Fruit fly (Drosophila melanogaster) whole organism, embryonic: ENCODE results near the gene Vlet.

Source experiments
- Ada2b ChIP-seq: fragments of 200-800 bp; sonication (Bioruptor generic); IDR thresholded peaks from 2 replicates; pipeline ENCODE4 v1.3.6; 2022; ENCODE audit warnings: missing biosample characterization, missing genetic modification characterization
- B-H2 ChIP-seq: fragments of 200-800 bp; sonication (Bioruptor generic); optimal IDR thresholded peaks from 2 replicates; lab custom pipeline; 2018; ENCODE audit warnings: missing biosample characterization, mild to moderate bottlenecking, missing genetic modification characterization
- CG10267 ChIP-seq: fragments of 200-800 bp; sonication (Bioruptor generic); optimal IDR thresholded peaks from 2 replicates; lab custom pipeline; 2018; ENCODE audit warnings: missing biosample characterization, mild to moderate bottlenecking, missing genetic modification characterization, moderate library complexity
- CG10366 ChIP-seq: fragments of 200-800 bp; sonication (Bioruptor generic); IDR thresholded peaks from 2 replicates; pipeline ENCODE4 v1.3.6; 2022; ENCODE audit warnings: missing biosample characterization, missing genetic modification characterization
- CG10431 ChIP-seq: fragments of 200-800 bp; sonication (Bioruptor generic); optimal IDR thresholded peaks from 3 replicates; lab custom pipeline; 2018; ENCODE audit warnings: missing biosample characterization, mild to moderate bottlenecking, missing genetic modification characterization
- CG11695 ChIP-seq: fragments of 200-800 bp; sonication (Bioruptor generic); IDR thresholded peaks from 3 replicates; pipeline ENCODE4 v1.3.6; 2022; ENCODE audit warnings: missing biosample characterization, missing genetic modification characterization
- CG11723 ChIP-seq: fragments of 200-800 bp; sonication (Bioruptor generic); optimal IDR thresholded peaks from 2 replicates; lab custom pipeline; 2017; ENCODE audit warnings: missing biosample characterization, mild to moderate bottlenecking, missing genetic modification characterization
- CG13287 ChIP-seq: fragments of 200-800 bp; sonication (Bioruptor generic); IDR thresholded peaks from 2 replicates; pipeline ENCODE4 v1.3.6; 2022; ENCODE audit warnings: missing biosample characterization, missing genetic modification characterization; ENCODE audit not compliant: partially characterized antibody
- CG14860 ChIP-seq: fragments of 200-800 bp; sonication (Bioruptor generic); IDR thresholded peaks from 3 replicates; pipeline ENCODE4 v1.3.6; 2022; ENCODE audit warnings: missing biosample characterization, missing genetic modification characterization; ENCODE audit not compliant: partially characterized antibody
- CG17385 ChIP-seq: fragments of 200-800 bp; sonication (Bioruptor generic); optimal IDR thresholded peaks from 3 replicates; lab custom pipeline; 2018; ENCODE audit warnings: missing biosample characterization, mild to moderate bottlenecking, missing genetic modification characterization
- CG30403 ChIP-seq: fragments of 200-800 bp; sonication (Bioruptor generic); optimal IDR thresholded peaks from 3 replicates; lab custom pipeline; 2016; ENCODE audit warnings: missing biosample characterization, missing genetic modification characterization
- CG34224 ChIP-seq: fragments of 200-800 bp; sonication (Bioruptor generic); IDR thresholded peaks from 3 replicates; pipeline ENCODE4 v1.3.6; 2022; ENCODE audit warnings: missing biosample characterization, missing genetic modification characterization; ENCODE audit not compliant: partially characterized antibody
- CG42726 ChIP-seq: fragments of 200-800 bp; sonication (Bioruptor generic); IDR thresholded peaks from 2 replicates; pipeline ENCODE4 v1.3.6; 2022; ENCODE audit warnings: missing biosample characterization, missing genetic modification characterization; ENCODE audit not compliant: partially characterized antibody
- CG6791 ChIP-seq: fragments of 200-800 bp; sonication (Bioruptor generic); IDR thresholded peaks from 3 replicates; pipeline ENCODE4 v1.3.6; 2022; ENCODE audit warnings: missing biosample characterization, missing genetic modification characterization; ENCODE audit not compliant: partially characterized antibody
- CG6813 ChIP-seq: fragments of 200-800 bp; sonication (Bioruptor generic); optimal IDR thresholded peaks from 2 replicates; lab custom pipeline; 2017; ENCODE audit warnings: missing biosample characterization, missing genetic modification characterization, mild to moderate bottlenecking, moderate library complexity, missing genetic modification reagents
- CG7372 ChIP-seq: fragments of 200-800 bp; sonication (Bioruptor generic); IDR thresholded peaks from 2 replicates; pipeline ENCODE4 v1.3.6; 2022; ENCODE audit warnings: missing biosample characterization, missing genetic modification characterization
- CG7928 ChIP-seq: fragments of 200-800 bp; sonication (Bioruptor generic); optimal IDR thresholded peaks from 2 replicates; lab custom pipeline; 2017; ENCODE audit warnings: missing biosample characterization, mild to moderate bottlenecking, missing genetic modification characterization
- CG8290 ChIP-seq, 3 experiments: fragments of 200-800 bp; sonication (Bioruptor generic); optimal IDR thresholded peaks; 2 replicates each; lab custom pipeline; 2016 to 2019; ENCODE audit warnings: missing biosample characterization in 3 of 3, missing genetic modification characterization in 3 of 3, mild to moderate bottlenecking in 2 of 3, moderate library complexity in 1 of 3
- Fer1 ChIP-seq: fragments of 200-800 bp; sonication (Bioruptor generic); optimal IDR thresholded peaks from 2 replicates; lab custom pipeline; 2017; ENCODE audit warnings: missing biosample characterization, mild to moderate bottlenecking, missing genetic modification characterization
- Gug ChIP-seq: fragments of 200-800 bp; sonication (Bioruptor generic); IDR thresholded peaks from 4 replicates; pipeline ENCODE4 v1.3.6; 2022; ENCODE audit warnings: missing biosample characterization, missing genetic modification characterization
- MBD-R2 ChIP-seq: fragments of 200-800 bp; sonication (Bioruptor generic); IDR thresholded peaks from 2 replicates; pipeline ENCODE4 v1.3.6; 2022; ENCODE audit warnings: missing biosample characterization, missing genetic modification characterization
- Myb ChIP-seq: fragments of 200-800 bp; sonication (Bioruptor generic); optimal IDR thresholded peaks from 2 replicates; lab custom pipeline; 2016; ENCODE audit warnings: missing biosample characterization, missing genetic modification characterization
- NC2α ChIP-seq: fragments of 200-800 bp; sonication (Bioruptor generic); optimal IDR thresholded peaks from 2 replicates; lab custom pipeline; 2016; ENCODE audit warnings: missing biosample characterization, missing genetic modification characterization
- NC2β ChIP-seq: fragments of 200-800 bp; sonication (Bioruptor generic); optimal IDR thresholded peaks from 2 replicates; lab custom pipeline; 2016; ENCODE audit warnings: missing biosample characterization, missing genetic modification characterization
- Nf-YC ChIP-seq: fragments of 200-800 bp; optimal IDR thresholded peaks from 3 replicates; lab custom pipeline; 2019; ENCODE audit warnings: missing biosample characterization, mild to moderate bottlenecking, missing genetic modification characterization, moderate library complexity
- Side ChIP-seq: fragments of 200-800 bp; sonication (Bioruptor generic); optimal IDR thresholded peaks from 2 replicates; lab custom pipeline; 2016; ENCODE audit warnings: missing biosample characterization, missing genetic modification characterization
- Spps ChIP-seq: fragments of 200-800 bp; sonication (Bioruptor generic); optimal IDR thresholded peaks from 2 replicates; lab custom pipeline; 2018; ENCODE audit warnings: missing biosample characterization, mild to moderate bottlenecking, missing genetic modification characterization
- Sry-β ChIP-seq: fragments of 200-800 bp; sonication (Bioruptor generic); optimal IDR thresholded peaks from 2 replicates; lab custom pipeline; 2018; ENCODE audit warnings: missing biosample characterization, mild to moderate bottlenecking, missing genetic modification characterization, moderate library complexity
- ab ChIP-seq: fragments of 200-800 bp; sonication (Bioruptor generic); optimal IDR thresholded peaks from 2 replicates; lab custom pipeline; 2016; ENCODE audit warnings: missing biosample characterization, missing genetic modification characterization
- cad ChIP-seq: fragments of >200 bp; optimal IDR thresholded peaks from 2 replicates; lab custom pipeline; 2017; ENCODE audit warnings: missing biosample characterization, missing genetic modification characterization
- cwo ChIP-seq: fragments of 200-800 bp; sonication (Bioruptor generic); optimal IDR thresholded peaks from 3 replicates; lab custom pipeline; 2017; ENCODE audit warnings: missing biosample characterization, missing genetic modification characterization, mild to moderate bottlenecking, moderate library complexity, missing genetic modification reagents
- disco-r ChIP-seq: fragments of 200-800 bp; sonication (Bioruptor generic); optimal IDR thresholded peaks from 2 replicates; lab custom pipeline; 2016; ENCODE audit warnings: missing biosample characterization, missing genetic modification characterization
- ems ChIP-seq: fragments of 200-800 bp; sonication (Bioruptor generic); optimal IDR thresholded peaks from 3 replicates; lab custom pipeline; 2016; ENCODE audit warnings: missing biosample characterization, missing genetic modification characterization
- esg ChIP-seq: fragments of 200-800 bp; sonication (Bioruptor generic); conservative IDR thresholded peaks from 2 replicates; pipeline ENCODE4 v1.3.6; 2022; ENCODE audit warnings: missing biosample characterization, missing genetic modification characterization
- fru ChIP-seq: fragments of >200 bp; optimal IDR thresholded peaks from 2 replicates; lab custom pipeline; 2017
- inv ChIP-seq: fragments of 200-800 bp; sonication (Bioruptor generic); IDR thresholded peaks from 2 replicates; pipeline ENCODE4 v1.3.6; 2022; ENCODE audit warnings: missing biosample characterization, missing genetic modification characterization; ENCODE audit not compliant: partially characterized antibody
- kay ChIP-seq: fragments of 200-800 bp; sonication (Bioruptor generic); optimal IDR thresholded peaks from 2 replicates; lab custom pipeline; 2016; ENCODE audit warnings: missing biosample characterization, missing genetic modification characterization
- kni ChIP-seq: fragments of 200-800 bp; sonication (Bioruptor generic); optimal IDR thresholded peaks from 3 replicates; lab custom pipeline; 2017; ENCODE audit warnings: mild to moderate bottlenecking, missing biosample characterization, missing genetic modification reagents, missing genetic modification characterization
- lola ChIP-seq, 3 experiments: fragments of >200 bp in 2 of 3; fragments of 200-800 bp in 1 of 3; sonication (Bioruptor generic) in 1 of 3; optimal IDR thresholded peaks; 2 replicates each; lab custom pipeline; 2017 to 2019; ENCODE audit warnings: missing biosample characterization in 3 of 3, missing genetic modification characterization in 3 of 3, mild to moderate bottlenecking in 1 of 3, moderate library complexity in 1 of 3
- nerfin-1 ChIP-seq: fragments of 200-800 bp; sonication (Bioruptor generic); optimal IDR thresholded peaks from 3 replicates; lab custom pipeline; 2019; ENCODE audit warnings: missing biosample characterization, mild to moderate bottlenecking, missing genetic modification characterization, moderate library complexity
- prd ChIP-seq, 3 experiments: fragments of >200 bp in 2 of 3; fragments of 200-800 bp in 1 of 3; sonication (Bioruptor generic) in 1 of 3; optimal IDR thresholded peaks in 2 of 3; IDR thresholded peaks in 1 of 3; 2 replicates in 2 of 3; 3 replicates in 1 of 3; pipeline versions ENCODE4 v1.3.6 to Lab custom; 2017 to 2022; ENCODE audit warnings: missing biosample characterization in 1 of 3, missing genetic modification characterization in 1 of 3
- row ChIP-seq: fragments of 200-800 bp; sonication (Bioruptor generic); IDR thresholded peaks from 3 replicates; pipeline ENCODE4 v1.3.6; 2022; ENCODE audit warnings: missing biosample characterization, missing genetic modification characterization
- slbo ChIP-seq: fragments of 200-800 bp; sonication (Bioruptor generic); IDR thresholded peaks from 2 replicates; pipeline ENCODE4 v1.3.6; 2022; ENCODE audit warnings: missing biosample characterization, missing genetic modification characterization
- tup ChIP-seq: fragments of 200-800 bp; sonication (Bioruptor generic); optimal IDR thresholded peaks from 2 replicates; lab custom pipeline; 2016; ENCODE audit warnings: missing biosample characterization, mild to moderate bottlenecking, missing genetic modification characterization, moderate library complexity
- vnd ChIP-seq: fragments of 200-800 bp; sonication (Bioruptor generic); IDR thresholded peaks from 3 replicates; pipeline ENCODE4 v1.3.6; 2022; ENCODE audit warnings: missing biosample characterization, missing genetic modification characterization; ENCODE audit not compliant: partially characterized antibody
- wek ChIP-seq: fragments of 200-800 bp; sonication (Bioruptor generic); optimal IDR thresholded peaks from 3 replicates; lab custom pipeline; 2018; ENCODE audit warnings: missing biosample characterization, mild to moderate bottlenecking, missing genetic modification characterization, moderate library complexity
- yki ChIP-seq: fragments of >200 bp; optimal IDR thresholded peaks from 3 replicates; lab custom pipeline; 2018
- zfh2 ChIP-seq: fragments of 200-800 bp; sonication (Bioruptor generic); optimal IDR thresholded peaks from 2 replicates; lab custom pipeline; 2016; ENCODE audit warnings: missing biosample characterization, missing genetic modification characterization

The Vlet gene

DNA sequence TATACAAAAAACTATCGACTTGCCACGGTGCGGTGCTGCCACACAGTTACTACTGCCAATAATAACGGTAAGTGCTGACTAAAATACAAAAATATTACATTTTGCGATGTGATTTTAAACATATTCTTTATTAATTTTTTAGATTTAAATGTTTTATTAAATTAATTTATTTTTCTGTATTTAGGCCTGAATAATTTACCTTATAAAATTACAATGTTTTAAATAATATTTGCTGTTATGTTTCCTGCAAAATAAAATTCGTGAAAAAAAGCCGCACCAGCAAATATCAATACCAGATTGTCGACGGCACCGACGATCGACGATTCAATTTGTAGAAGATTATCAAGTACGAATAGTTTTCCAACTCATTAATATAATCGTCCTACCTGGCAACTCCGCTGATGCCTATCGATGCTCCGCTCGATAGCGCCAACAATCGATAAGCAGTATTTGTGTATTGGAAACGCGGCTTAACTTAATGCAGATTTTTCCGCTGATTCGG lies at the start of gene Vlet, which contains the start of gene bif (continued):
- TF ChIP-seq disco-r (GFP tag; lab: Kevin White, UChicago) (no peak), CG11695 (GFP tag; lab: Robert Waterston, UW) (peak; percentile 24; the same call in 1 of the 3 replicates), CG10366 (peak; percentile 41; the same call in 1 of the 2 replicates), lola (GFP tag; optimal IDR thresholded peaks at IDR 0.05; lab: Kevin White, UChicago) (peak in 1 of 3 experiments; percentile 69), cad (GFP tag; lab: Kevin White, UChicago) (no peak), NC2β (GFP tag; lab: Kevin White, UChicago) (peak; percentile 2), row (peak; percentile 76), slbo (GFP tag; lab: Robert Waterston, UW) (peak; percentile 74), CG42726 (GFP tag; lab: Robert Waterston, UW) (peak; percentile 35; the same call in 1 of the 2 replicates), fru (no peak), ab (GFP tag; lab: Kevin White, UChicago) (no peak), vnd (GFP tag; lab: Robert Waterston, UW) (peak; percentile 59; the same call in 2 of the 3 replicates), kni (no peak), Ada2b (GFP tag; lab: Robert Waterston, UW) (0 out of 2 replicates have a peak, but pooled peaks have one; percentile 13), Spps (peak; percentile 19), CG10267 (peak; percentile 76), nerfin-1 (tag; lab: Kevin White, UChicago) (peak; percentile 25), esg (peak; percentile 60), ems (GFP tag; lab: Kevin White, UChicago) (peak; percentile 40), prd (optimal IDR thresholded peaks at IDR 0.05; lab: Kevin White, UChicago) (no peak), prd (GFP tag; IDR thresholded peaks at IDR 0.05; lab: Robert Waterston, UW) (0 out of 3 replicates have a peak, but pooled peaks have one; percentile 50), CG7928 (GFP tag; lab: Kevin White, UChicago) (peak; percentile 48), inv (GFP tag; lab: Robert Waterston, UW) (peak; percentile 54; the same call in 1 of the 2 replicates), CG10431 (GFP tag; lab: Kevin White, UChicago) (peak; percentile 24), CG30403 (GFP tag; lab: Kevin White, UChicago) (peak; percentile 76), CG6791 (peak; percentile 74), CG6813 (peak; percentile 22), Gug (peak; percentile 29; the same call in 2 of the 4 replicates), wek (peak; percentile 15), Myb (GFP tag; lab: Kevin White, UChicago) (peak; percentile 27), Nf-YC (tag; lab: Kevin White, UChicago) (peak; percentile 64), Fer1 (GFP tag; lab: Kevin White, UChicago) (peak; percentile 55), Side (GFP tag; lab: Kevin White, UChicago) (peak; percentile 18), NC2α (GFP tag; lab: Kevin White, UChicago) (no peak), kay (GFP tag; lab: Kevin White, UChicago) (peak; percentile 33), CG13287 (GFP tag; lab: Robert Waterston, UW) (peak; percentile 62), CG17385 (GFP tag; lab: Kevin White, UChicago) (peak; percentile 71), B-H2 (GFP tag; lab: Kevin White, UChicago) (peak; percentile 57), CG14860 (GFP tag; lab: Robert Waterston, UW) (peak; percentile 52; the same call in 1 of the 3 replicates), tup (GFP tag; lab: Kevin White, UChicago) (peak; percentile 23), CG11723 (GFP tag; lab: Kevin White, UChicago) (peak; percentile 40), zfh2 (GFP tag; lab: Kevin White, UChicago) (peak; percentile 57), Sry-β (GFP tag; lab: Kevin White, UChicago) (peak; percentile 14), CG7372 (GFP tag; lab: Robert Waterston, UW) (0 out of 2 replicates have a peak, but pooled peaks have one; percentile 20), CG34224 (GFP tag; lab: Robert Waterston, UW) (peak; percentile 43; the same call in 2 of the 3 replicates), MBD-R2 (GFP tag; lab: Robert Waterston, UW) (peak; percentile 48), cwo (GFP tag; lab: Kevin White, UChicago) (peak; percentile 44), CG8290 (GFP tag; optimal IDR thresholded peaks at IDR 0.05; lab: Kevin White, UChicago) (peak; percentile 34), CG8290 (tag; optimal IDR thresholded peaks at IDR 0.05; lab: Kevin White, UChicago) (peak in 1 of 2 experiments; percentile 25), yki (lab: Kevin White, UChicago) (no peak)
